Worm (Caenorhabditis elegans) whole organism, L1 larva: ENCODE results near the gene hrg-9.

Source experiments
- C34B4.2 ChIP-seq: sonication (generic microtip); optimal IDR thresholded peaks from 2 replicates; lab custom pipeline; 2017; ENCODE audit warnings: mild to moderate bottlenecking, missing genetic modification characterization, missing compliant biosample characterization
- F16B12.6 ChIP-seq: fragments of 150-350 bp; optimal IDR thresholded peaks from 2 replicates; lab custom pipeline; 2014; ENCODE audit warnings: missing biosample characterization, missing genetic modification characterization
- Y116A8C.19 ChIP-seq: sonication (generic microtip); optimal IDR thresholded peaks from 2 replicates; lab custom pipeline; 2016; ENCODE audit warnings: missing compliant biosample characterization, missing genetic modification characterization, borderline replicate concordance
- aly-2 ChIP-seq: fragments of 150-350 bp; optimal IDR thresholded peaks from 2 replicates; lab custom pipeline; 2014; ENCODE audit warnings: missing biosample characterization, missing genetic modification characterization
- blmp-1 ChIP-seq: fragments of 150-350 bp; optimal IDR thresholded peaks from 2 replicates; lab custom pipeline; 2014; ENCODE audit warnings: missing biosample characterization, missing genetic modification characterization
- ceh-8 ChIP-seq: fragments of 200-800 bp; sonication (Bioruptor generic); optimal IDR thresholded peaks from 2 replicates; lab custom pipeline; 2018; ENCODE audit warnings: mild to moderate bottlenecking, missing genetic modification characterization, moderate library complexity, missing compliant biosample characterization
- ceh-82 ChIP-seq, 3 experiments: fragments of 150-350 bp in 1 of 3; sonication (generic microtip) in 2 of 3; optimal IDR thresholded peaks; 2 replicates each; lab custom pipeline; 2014 to 2017; ENCODE audit warnings: missing biosample characterization in 3 of 3, missing genetic modification characterization in 3 of 3
- ceh-88 ChIP-seq: fragments of 200-800 bp; sonication (Bioruptor generic); IDR thresholded peaks from 2 replicates; pipeline ENCODE4 v1.3.6; 2022; ENCODE audit warnings: missing genetic modification characterization, missing compliant biosample characterization
- ces-1 ChIP-seq: fragments of 150-350 bp; optimal IDR thresholded peaks from 2 replicates; lab custom pipeline; 2014; ENCODE audit warnings: missing biosample characterization, missing genetic modification reagents, missing genetic modification characterization
- dpl-1 ChIP-seq, 3 experiments: fragments of 150-350 bp in 2 of 3; sonication (generic microtip) in 1 of 3; optimal IDR thresholded peaks; 2 replicates each; lab custom pipeline; 2014 to 2017; ENCODE audit warnings: missing biosample characterization in 3 of 3, missing genetic modification characterization in 3 of 3, missing genetic modification reagents in 3 of 3
- egl-27 ChIP-seq, 2 experiments: fragments of 150-350 bp in 1 of 2; sonication (generic microtip); optimal IDR thresholded peaks; 3 replicates each; lab custom pipeline; 2017 to 2018; ENCODE audit warnings: missing biosample characterization in 2 of 2, missing genetic modification characterization in 2 of 2, missing genetic modification reagents in 2 of 2
- fkh-10 ChIP-seq: sonication (generic microtip); optimal IDR thresholded peaks from 2 replicates; lab custom pipeline; 2017; ENCODE audit warnings: missing biosample characterization, missing genetic modification reagents, missing genetic modification characterization
- fkh-4 ChIP-seq: sonication (generic microtip); optimal IDR thresholded peaks from 2 replicates; lab custom pipeline; 2016; ENCODE audit warnings: missing compliant biosample characterization, missing genetic modification characterization, borderline replicate concordance
- grh-1 ChIP-seq: fragments of 200-800 bp; sonication (Bioruptor generic); IDR thresholded peaks from 2 replicates; pipeline ENCODE4 v1.3.6; 2022; ENCODE audit warnings: missing genetic modification reagents, missing genetic modification characterization, missing compliant biosample characterization
- hpl-2 ChIP-seq: fragments of 150-350 bp; optimal IDR thresholded peaks from 2 replicates; lab custom pipeline; 2014; ENCODE audit warnings: missing biosample characterization, missing genetic modification reagents, missing genetic modification characterization
- irx-1 ChIP-seq: sonication (generic microtip); optimal IDR thresholded peaks from 2 replicates; lab custom pipeline; 2016; ENCODE audit warnings: missing genetic modification characterization, missing compliant biosample characterization
- isw-1 ChIP-seq: fragments of 200-800 bp; sonication (Bioruptor generic); IDR thresholded peaks from 2 replicates; pipeline ENCODE4 v1.3.6; 2022; ENCODE audit warnings: missing genetic modification characterization, missing compliant biosample characterization
- lin-14 ChIP-seq: fragments of 200-800 bp; sonication (Bioruptor generic); optimal IDR thresholded peaks from 2 replicates; lab custom pipeline; 2018; ENCODE audit warnings: mild to moderate bottlenecking, missing genetic modification characterization, moderate library complexity, missing compliant biosample characterization
- lin-15B ChIP-seq: fragments of 150-350 bp; sonication (generic microtip); optimal IDR thresholded peaks from 3 replicates; lab custom pipeline; 2014; ENCODE audit warnings: missing biosample characterization, missing genetic modification characterization
- lin-35 ChIP-seq, 2 experiments: fragments of 150-350 bp; optimal IDR thresholded peaks; 2 replicates each; lab custom pipeline; 2014; ENCODE audit warnings: missing biosample characterization in 2 of 2, missing genetic modification characterization in 2 of 2, missing genetic modification reagents in 2 of 2
- mdl-1 ChIP-seq, 2 experiments: fragments of 150-350 bp; optimal IDR thresholded peaks; 2 replicates each; lab custom pipeline; 2014 to 2017; ENCODE audit warnings: missing biosample characterization in 2 of 2, missing genetic modification characterization in 2 of 2, inconsistent platforms in 1 of 2
- mep-1 ChIP-seq: fragments of 150-350 bp; optimal IDR thresholded peaks from 2 replicates; lab custom pipeline; 2014; ENCODE audit warnings: missing biosample characterization, missing genetic modification characterization
- nhr-28 ChIP-seq: fragments of 150-350 bp; optimal IDR thresholded peaks from 2 replicates; lab custom pipeline; 2014; ENCODE audit warnings: missing biosample characterization, missing genetic modification characterization
- nhr-71 ChIP-seq: sonication (generic microtip); optimal IDR thresholded peaks from 2 replicates; lab custom pipeline; 2016; ENCODE audit warnings: mild to moderate bottlenecking, missing genetic modification characterization, moderate library complexity, missing compliant biosample characterization
- nhr-85 ChIP-seq: sonication (generic microtip); peaks from one replicate; lab custom pipeline; 2016; ENCODE audit warnings: missing genetic modification characterization, inconsistent platforms, missing compliant biosample characterization
- nhr-90 ChIP-seq: sonication (generic microtip); optimal IDR thresholded peaks from 2 replicates; lab custom pipeline; 2016; ENCODE audit warnings: mild to moderate bottlenecking, missing genetic modification characterization, missing compliant biosample characterization; ENCODE audit not compliant: poor library complexity
- pag-3 ChIP-seq: sonication (generic microtip); optimal IDR thresholded peaks from 2 replicates; lab custom pipeline; 2017; ENCODE audit warnings: missing genetic modification characterization, mild to moderate bottlenecking, missing compliant biosample characterization, antibody characterized with exemption, borderline replicate concordance; ENCODE audit not compliant: insufficient read depth
- snpc-4 ChIP-seq: fragments of 150-350 bp; optimal IDR thresholded peaks from 2 replicates; lab custom pipeline; 2014; ENCODE audit warnings: missing biosample characterization, missing genetic modification characterization
- snu-23 ChIP-seq: sonication (generic microtip); optimal IDR thresholded peaks from 2 replicates; lab custom pipeline; 2016; ENCODE audit warnings: missing genetic modification characterization, missing compliant biosample characterization
- swsn-7 ChIP-seq: sonication (generic microtip); optimal IDR thresholded peaks from 2 replicates; lab custom pipeline; 2016; ENCODE audit warnings: missing genetic modification characterization, missing compliant biosample characterization
- tlp-1 ChIP-seq: fragments of 150-350 bp; optimal IDR thresholded peaks from 2 replicates; lab custom pipeline; 2014; ENCODE audit warnings: missing biosample characterization, missing genetic modification characterization
- unc-130 ChIP-seq: fragments of 150-350 bp; optimal IDR thresholded peaks from 2 replicates; lab custom pipeline; 2017; ENCODE audit warnings: missing biosample characterization, missing genetic modification characterization, inconsistent platforms
- unc-30 ChIP-seq: sonication (generic microtip); optimal IDR thresholded peaks from 2 replicates; lab custom pipeline; 2017; ENCODE audit warnings: missing biosample characterization, missing genetic modification characterization
- unc-62 ChIP-seq: fragments of 150-350 bp; optimal IDR thresholded peaks from 2 replicates; lab custom pipeline; 2014; ENCODE audit warnings: missing biosample characterization, missing genetic modification reagents, missing genetic modification characterization
- unc-86 ChIP-seq: sonication (generic microtip); optimal IDR thresholded peaks from 2 replicates; lab custom pipeline; 2016; ENCODE audit warnings: missing genetic modification characterization, missing compliant biosample characterization
- unc-98 ChIP-seq: fragments of 200-800 bp; sonication (Bioruptor generic); IDR thresholded peaks from 2 replicates; pipeline ENCODE4 v1.3.6; 2022; ENCODE audit warnings: missing genetic modification characterization, missing compliant biosample characterization
- xbp-1 ChIP-seq: sonication (generic microtip); optimal IDR thresholded peaks from 2 replicates; lab custom pipeline; 2016; ENCODE audit warnings: missing genetic modification characterization, missing compliant biosample characterization
- ztf-11 ChIP-seq, 2 experiments: sonication (generic microtip); optimal IDR thresholded peaks; 2 replicates each; lab custom pipeline; 2016 to 2017; ENCODE audit warnings: missing genetic modification characterization in 2 of 2, missing biosample characterization in 1 of 2, missing compliant biosample characterization in 1 of 2
- ztf-4 ChIP-seq: fragments of 150-350 bp; optimal IDR thresholded peaks from 2 replicates; lab custom pipeline; 2014; ENCODE audit warnings: missing biosample characterization, missing genetic modification characterization

The hrg-9 gene

ce11 chrV:12950812-12951528 lies 12.2 kb downstream of the hrg-9 start, which contains the start of the genes T16G1.9 and T16G1.18 (continued):
- TF ChIP-seq aly-2 (tag; lab: Kevin White, UChicago) (no peak), nhr-90 (tag; lab: Kevin White, UChicago) (no peak), isw-1 (no peak), unc-130 (tag; lab: Kevin White, UChicago) (no peak), mdl-1 (tag; optimal IDR thresholded peaks at IDR 0.05; lab: Kevin White, UChicago) (no peak), unc-30 (tag; lab: Kevin White, UChicago) (no peak), nhr-85 (no peak), dpl-1 (GFP tag; optimal IDR thresholded peaks at IDR 0.05; lab: Kevin White, UChicago) (peak in 2 of 3 experiments; percentile 43 to 62), nhr-28 (tag; lab: Kevin White, UChicago) (no peak), ztf-11 (tag; optimal IDR thresholded peaks at IDR 0.05; lab: Kevin White, UChicago) (no peak), pag-3 (tag; lab: Kevin White, UChicago) (no peak), egl-27 (tag; optimal IDR thresholded peaks at IDR 0.05; lab: Kevin White, UChicago) (no peak), blmp-1 (tag; lab: Kevin White, UChicago) (no peak), C34B4.2 (tag; lab: Kevin White, UChicago) (no peak), F16B12.6 (tag; lab: Kevin White, UChicago) (peak; percentile 7), lin-14 (GFP tag; lab: Kevin White, UChicago) (peak; percentile 77), ztf-4 (tag; lab: Kevin White, UChicago) (no peak), mep-1 (tag; lab: Kevin White, UChicago) (peak; percentile 43), grh-1 (GFP tag; lab: Robert Waterston, UW) (no peak), fkh-4 (tag; lab: Kevin White, UChicago) (no peak), snpc-4 (no peak), fkh-10 (GFP tag; lab: Kevin White, UChicago) (no peak), nhr-71 (peak; percentile 49), tlp-1 (tag; lab: Kevin White, UChicago) (no peak), lin-35 (GFP tag; optimal IDR thresholded peaks at IDR 0.05; lab: Kevin White, UChicago) (peak; percentile 52 to 56), unc-86 (no peak), unc-98 (no peak), hpl-2 (GFP tag; lab: Kevin White, UChicago) (no peak), swsn-7 (tag; lab: Kevin White, UChicago) (peak; percentile 19), irx-1 (tag; lab: Kevin White, UChicago) (no peak), snu-23 (peak; percentile 56), lin-15B (tag; lab: Kevin White, UChicago) (peak; percentile 12)

DNA sequence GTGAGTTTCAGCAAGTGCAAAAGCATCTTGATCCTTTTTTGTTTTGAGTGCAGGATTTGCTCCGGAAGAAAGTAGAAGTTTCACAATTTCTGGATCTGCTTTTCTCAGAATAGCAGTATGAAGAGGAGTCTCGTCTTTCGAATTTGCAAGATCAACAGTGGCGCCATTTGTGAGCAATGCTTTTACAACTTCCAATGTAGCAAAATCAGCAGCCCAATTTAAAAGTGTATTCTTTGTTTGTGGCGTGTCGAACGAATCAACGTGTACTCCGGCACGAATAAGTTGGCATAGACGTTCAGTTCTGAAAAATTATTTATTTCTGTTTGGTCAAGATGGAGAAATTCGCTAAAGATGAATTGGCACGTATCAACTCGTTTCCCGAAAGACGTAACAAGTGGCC lies 13.5 kb downstream of the hrg-9 start, which contains the start of gene T16G1.13:
T16G1.13 (plus strand) TSS at position 301 of the 400 bp plus-strand sequence.
- no peak for TF ChIP-seq xbp-1 (tag; lab: Kevin White, UChicago)
- no peak for TF ChIP-seq ceh-88 (GFP tag; lab: Robert Waterston, UW)
- TF ChIP-seq mep-1 (tag; lab: Kevin White, UChicago), result no peak
- no peak for TF ChIP-seq ceh-82 (tag; optimal IDR thresholded peaks at IDR 0.05; lab: Kevin White, UChicago)
- TF ChIP-seq ces-1, result no peak
- no peak for TF ChIP-seq unc-62 (GFP tag; lab: Kevin White, UChicago)
- no peak for TF ChIP-seq lin-15B (tag; lab: Kevin White, UChicago)
- TF ChIP-seq nhr-71, result no peak
- no peak for TF ChIP-seq Y116A8C.19 (tag; lab: Kevin White, UChicago)
- TF ChIP-seq ceh-8 (GFP tag; lab: Kevin White, UChicago), result no peak
